Fruit fly (Drosophila melanogaster) whole organism, embryonic: Measurements from ENCODE around the gene CG14309.

Experiments
- Awh ChIP-seq: fragments of 200-800 bp; sonication (Bioruptor generic); IDR thresholded peaks from 2 replicates; pipeline ENCODE4, ENCODE4 v1.3.6; 2022; ENCODE audit warnings: missing biosample characterization, missing genetic modification characterization
- Bteb2 ChIP-seq: fragments of 200-800 bp; sonication (Bioruptor generic); optimal IDR thresholded peaks from 2 replicates; lab custom pipeline; 2016; ENCODE audit warnings: missing biosample characterization, missing genetic modification characterization
- CG11695 ChIP-seq: fragments of 200-800 bp; sonication (Bioruptor generic); IDR thresholded peaks from 3 replicates; pipeline ENCODE4 v1.3.6; 2022; ENCODE audit warnings: missing biosample characterization, missing genetic modification characterization
- CG13894 ChIP-seq: fragments of 200-800 bp; sonication (Bioruptor generic); optimal IDR thresholded peaks from 3 replicates; lab custom pipeline; 2018; ENCODE audit warnings: missing biosample characterization, mild to moderate bottlenecking, missing genetic modification characterization, moderate library complexity
- CG15011 ChIP-seq: fragments of 200-800 bp; sonication (Bioruptor generic); optimal IDR thresholded peaks from 3 replicates; lab custom pipeline; 2018; ENCODE audit warnings: missing biosample characterization, mild to moderate bottlenecking, missing genetic modification characterization
- CG15696 ChIP-seq: fragments of 200-800 bp; sonication (Bioruptor generic); optimal IDR thresholded peaks from 2 replicates; lab custom pipeline; 2019; ENCODE audit warnings: missing biosample characterization, mild to moderate bottlenecking, missing genetic modification characterization, moderate library complexity
- CG17912 ChIP-seq: fragments of 200-800 bp; sonication (Bioruptor generic); optimal IDR thresholded peaks from 2 replicates; lab custom pipeline; 2018; ENCODE audit warnings: missing biosample characterization, mild to moderate bottlenecking, missing genetic modification characterization
- CG18011 ChIP-seq: fragments of 200-800 bp; sonication (Bioruptor generic); optimal IDR thresholded peaks from 2 replicates; lab custom pipeline; 2017; ENCODE audit warnings: missing biosample characterization, missing genetic modification characterization, mild to moderate bottlenecking, moderate library complexity, missing genotype
- CG30403 ChIP-seq: fragments of 200-800 bp; sonication (Bioruptor generic); optimal IDR thresholded peaks from 3 replicates; lab custom pipeline; 2016; ENCODE audit warnings: missing biosample characterization, missing genetic modification characterization
- CG3065 ChIP-seq: fragments of 200-800 bp; sonication (Bioruptor generic); optimal IDR thresholded peaks from 2 replicates; lab custom pipeline; 2016; ENCODE audit warnings: missing biosample characterization, missing genetic modification characterization
- CG34224 ChIP-seq: fragments of 200-800 bp; sonication (Bioruptor generic); IDR thresholded peaks from 3 replicates; pipeline ENCODE4 v1.3.6; 2022; ENCODE audit warnings: missing biosample characterization, missing genetic modification characterization; ENCODE audit not compliant: partially characterized antibody
- CG3995 ChIP-seq: fragments of 200-800 bp; sonication (Bioruptor generic); optimal IDR thresholded peaks from 3 replicates; lab custom pipeline; 2016; ENCODE audit warnings: missing biosample characterization, missing genetic modification characterization
- CG4424 ChIP-seq: fragments of 200-800 bp; sonication (Bioruptor generic); optimal IDR thresholded peaks from 3 replicates; lab custom pipeline; 2016; ENCODE audit warnings: missing biosample characterization, missing genetic modification characterization
- CG6272 ChIP-seq: fragments of 200-800 bp; sonication (Bioruptor generic); IDR thresholded peaks from 2 replicates; pipeline ENCODE4 v1.3.6; 2022; ENCODE audit warnings: missing biosample characterization, missing genetic modification characterization
- CG7271 ChIP-seq: fragments of 200-800 bp; sonication (Bioruptor generic); optimal IDR thresholded peaks from 2 replicates; lab custom pipeline; 2018; ENCODE audit warnings: missing biosample characterization, mild to moderate bottlenecking, missing genetic modification characterization, moderate library complexity
- Deaf1 ChIP-seq: fragments of 200-800 bp; optimal IDR thresholded peaks from 3 replicates; lab custom pipeline; 2019; ENCODE audit warnings: missing biosample characterization, mild to moderate bottlenecking, missing genetic modification characterization, moderate library complexity
- Dip2 ChIP-seq: fragments of 200-800 bp; sonication (Bioruptor generic); IDR thresholded peaks from 2 replicates; pipeline ENCODE4 v1.3.6; 2022; ENCODE audit warnings: missing biosample characterization, missing genetic modification characterization
- Doc3 ChIP-seq: fragments of 200-800 bp; sonication (Bioruptor generic); IDR thresholded peaks from 3 replicates; pipeline ENCODE4 v1.3.6; 2022; ENCODE audit warnings: missing biosample characterization, missing genetic modification characterization; ENCODE audit not compliant: partially characterized antibody
- Dp ChIP-seq: fragments of 200-800 bp; sonication (Bioruptor generic); optimal IDR thresholded peaks from 2 replicates; lab custom pipeline; 2018; ENCODE audit warnings: missing biosample characterization, mild to moderate bottlenecking, missing genetic modification characterization, moderate library complexity
- Dref ChIP-seq: fragments of 200-800 bp; sonication (Bioruptor generic); IDR thresholded peaks from 2 replicates; pipeline ENCODE4 v1.3.6; 2022; ENCODE audit warnings: missing biosample characterization, missing genetic modification characterization
- E2f1 ChIP-seq: fragments of 200-800 bp; sonication (Bioruptor generic); IDR thresholded peaks from 2 replicates; pipeline ENCODE4 v1.3.6; 2022; ENCODE audit warnings: missing biosample characterization, missing genetic modification characterization
- E2f2 ChIP-seq: fragments of 200-800 bp; sonication (Bioruptor generic); IDR thresholded peaks from 2 replicates; pipeline ENCODE4 v1.3.6; 2022; ENCODE audit warnings: missing biosample characterization, missing genetic modification characterization
- Fer3 ChIP-seq: fragments of 200-800 bp; sonication (Bioruptor generic); optimal IDR thresholded peaks from 2 replicates; lab custom pipeline; 2018; ENCODE audit warnings: missing biosample characterization, mild to moderate bottlenecking, missing genetic modification characterization, moderate library complexity
- Hand ChIP-seq: fragments of 200-800 bp; sonication (Bioruptor generic); optimal IDR thresholded peaks from 2 replicates; lab custom pipeline; 2017; ENCODE audit warnings: mild to moderate bottlenecking, missing biosample characterization, missing genetic modification reagents, missing genetic modification characterization
- Hey ChIP-seq: fragments of 200-800 bp; sonication (Bioruptor generic); optimal IDR thresholded peaks from 3 replicates; lab custom pipeline; 2018; ENCODE audit warnings: missing biosample characterization, mild to moderate bottlenecking, missing genetic modification characterization
- Hr3 ChIP-seq: fragments of 200-800 bp; sonication (Bioruptor generic); optimal IDR thresholded peaks from 3 replicates; lab custom pipeline; 2016; ENCODE audit warnings: missing biosample characterization, missing genetic modification characterization
- NFAT ChIP-seq: fragments of 200-800 bp; sonication (Bioruptor generic); IDR thresholded peaks from 2 replicates; pipeline ENCODE4 v1.3.6; 2022; ENCODE audit warnings: missing biosample characterization, missing genetic modification characterization
- Pdp1 ChIP-seq, 2 experiments: fragments of 200-800 bp; sonication (Bioruptor generic); optimal IDR thresholded peaks; 3 replicates each; lab custom pipeline; 2016; ENCODE audit warnings: missing biosample characterization in 2 of 2, missing genetic modification characterization in 2 of 2, mild to moderate bottlenecking in 1 of 2, moderate library complexity in 1 of 2
- Ptx1 ChIP-seq: fragments of 200-800 bp; sonication (Bioruptor generic); IDR thresholded peaks from 2 replicates; pipeline ENCODE4 v1.3.6; 2022; ENCODE audit warnings: missing biosample characterization, missing genetic modification characterization
- Taf1 ChIP-seq: fragments of 200-800 bp; sonication (Bioruptor generic); IDR thresholded peaks from 2 replicates; pipeline ENCODE4 v1.3.6; 2022; ENCODE audit warnings: missing biosample characterization, missing genetic modification characterization
- bigmax ChIP-seq: fragments of 200-800 bp; sonication (Bioruptor generic); optimal IDR thresholded peaks from 2 replicates; lab custom pipeline; 2018; ENCODE audit warnings: missing biosample characterization, mild to moderate bottlenecking, missing genetic modification characterization
- danr ChIP-seq: fragments of 200-800 bp; sonication (Bioruptor generic); IDR thresholded peaks from 2 replicates; pipeline ENCODE4 v1.3.6; 2022; ENCODE audit warnings: missing biosample characterization, missing genetic modification characterization
- eyg ChIP-seq: fragments of 200-800 bp; sonication (Bioruptor generic); optimal IDR thresholded peaks from 3 replicates; lab custom pipeline; 2016; ENCODE audit warnings: missing biosample characterization, missing genetic modification characterization
- fd64A ChIP-seq: fragments of 200-800 bp; sonication (Bioruptor generic); optimal IDR thresholded peaks from 3 replicates; lab custom pipeline; 2018; ENCODE audit warnings: missing biosample characterization, mild to moderate bottlenecking, missing genetic modification characterization
- gce ChIP-seq: fragments of 200-800 bp; sonication (Bioruptor generic); IDR thresholded peaks from 3 replicates; pipeline ENCODE4 v1.3.6; 2022; ENCODE audit warnings: missing biosample characterization, missing genetic modification characterization
- gsb ChIP-seq: fragments of 200-800 bp; sonication (Bioruptor generic); IDR thresholded peaks from 2 replicates; pipeline ENCODE4 v1.3.6; 2022; ENCODE audit warnings: missing biosample characterization, missing genetic modification characterization
- lmd ChIP-seq: fragments of 200-800 bp; sonication (Bioruptor generic); IDR thresholded peaks from 2 replicates; pipeline ENCODE4 v1.3.6; 2022; ENCODE audit warnings: missing biosample characterization, missing genetic modification characterization
- nerfin-2 ChIP-seq: fragments of 200-800 bp; sonication (Bioruptor generic); IDR thresholded peaks from 2 replicates; pipeline ENCODE4 v1.3.6; 2022; ENCODE audit warnings: missing biosample characterization, missing genetic modification characterization; ENCODE audit not compliant: partially characterized antibody
- oc ChIP-seq: fragments of 200-800 bp; sonication (Bioruptor generic); optimal IDR thresholded peaks from 2 replicates; lab custom pipeline; 2018; ENCODE audit warnings: missing biosample characterization, mild to moderate bottlenecking, missing genetic modification characterization, moderate library complexity
- odd ChIP-seq: fragments of 200-800 bp; sonication (Bioruptor generic); optimal IDR thresholded peaks from 2 replicates; lab custom pipeline; 2017; ENCODE audit warnings: missing biosample characterization, mild to moderate bottlenecking, missing genetic modification characterization
- pho ChIP-seq: fragments of 200-800 bp; sonication (Bioruptor generic); optimal IDR thresholded peaks from 2 replicates; lab custom pipeline; 2016; ENCODE audit warnings: missing biosample characterization, missing genetic modification characterization
- ranshi ChIP-seq: fragments of 200-800 bp; sonication (Bioruptor generic); IDR thresholded peaks from 2 replicates; pipeline ENCODE4 v1.3.6; 2022; ENCODE audit warnings: missing biosample characterization, missing genetic modification characterization
- row ChIP-seq: fragments of 200-800 bp; sonication (Bioruptor generic); IDR thresholded peaks from 3 replicates; pipeline ENCODE4 v1.3.6; 2022; ENCODE audit warnings: missing biosample characterization, missing genetic modification characterization
- sim ChIP-seq: fragments of 200-800 bp; sonication (Bioruptor generic); IDR thresholded peaks from 2 replicates; pipeline ENCODE4 v1.3.6; 2022; ENCODE audit warnings: missing biosample characterization, missing genetic modification characterization
- sisA ChIP-seq: fragments of 200-800 bp; sonication (Bioruptor generic); IDR thresholded peaks from 2 replicates; pipeline ENCODE4 v1.3.6; 2022; ENCODE audit warnings: missing biosample characterization, missing genetic modification characterization
- so ChIP-seq: fragments of 200-800 bp; sonication (Bioruptor generic); IDR thresholded peaks from 3 replicates; pipeline ENCODE4 v1.3.6; 2022; ENCODE audit warnings: missing biosample characterization, missing genetic modification characterization
- ssp ChIP-seq: fragments of 200-800 bp; sonication (Bioruptor generic); IDR thresholded peaks from 2 replicates; pipeline ENCODE4 v1.3.6; 2022; ENCODE audit warnings: missing biosample characterization, missing genetic modification characterization
- tna ChIP-seq: fragments of 200-800 bp; sonication (Bioruptor generic); IDR thresholded peaks from 2 replicates; pipeline ENCODE4 v1.3.6; 2022; ENCODE audit warnings: missing biosample characterization, missing genetic modification characterization; ENCODE audit not compliant: partially characterized antibody
- tup ChIP-seq: fragments of 200-800 bp; sonication (Bioruptor generic); optimal IDR thresholded peaks from 2 replicates; lab custom pipeline; 2016; ENCODE audit warnings: missing biosample characterization, mild to moderate bottlenecking, missing genetic modification characterization, moderate library complexity

CG14309 gene

dm6 chr3R:18396801-18397604 is 12.1 kb upstream of the CG14309 start, which contains the start of gene Vti1b (continued):
- peak; percentile 92 for TF ChIP-seq Hr3 (GFP tag; lab: Kevin White, UChicago)
- peak; percentile 85 for TF ChIP-seq odd (GFP tag; lab: Kevin White, UChicago)
- TF ChIP-seq Hey (tag; lab: Kevin White, UChicago), result peak; percentile 0
- TF ChIP-seq Dip2 (GFP tag; lab: Robert Waterston, UW), result no peak
- TF ChIP-seq danr (GFP tag; lab: Robert Waterston, UW), result peak; percentile 88
- no peak; the same call in 2 of the 3 replicates for TF ChIP-seq Doc3 (GFP tag; lab: Robert Waterston, UW)
- TF ChIP-seq oc (tag; lab: Kevin White, UChicago), result peak; percentile 98
- TF ChIP-seq eyg, result peak; percentile 72
- TF ChIP-seq bigmax, result peak; percentile 18
- TF ChIP-seq Taf1 (GFP tag; lab: Robert Waterston, UW), result peak; percentile 87
- TF ChIP-seq Pdp1 (GFP tag; optimal IDR thresholded peaks at IDR 0.05; lab: Kevin White, UChicago), result peak; percentile 86 to 94
- peak; percentile 82 for TF ChIP-seq Hand
- peak; percentile 87 for TF ChIP-seq CG3065 (GFP tag; lab: Kevin White, UChicago)
- TF ChIP-seq E2f2 (GFP tag; lab: Robert Waterston, UW), result peak; percentile 74
- TF ChIP-seq fd64A (GFP tag; lab: Kevin White, UChicago), result peak; percentile 86
- peak; percentile 98 for TF ChIP-seq row
- no peak for TF ChIP-seq nerfin-2
- peak; percentile 97 for TF ChIP-seq Ptx1 (GFP tag; lab: Robert Waterston, UW)
- peak; percentile 47 for TF ChIP-seq CG34224 (GFP tag; lab: Robert Waterston, UW)
- peak; percentile 24; the same call in 1 of the 2 replicates for TF ChIP-seq Dref (GFP tag; lab: Robert Waterston, UW)
- TF ChIP-seq Fer3, result peak; percentile 93
- TF ChIP-seq ranshi (GFP tag; lab: Robert Waterston, UW), result peak; percentile 92
- TF ChIP-seq lmd (GFP tag; lab: Robert Waterston, UW), result peak; percentile 94
- peak; percentile 71 for TF ChIP-seq Deaf1 (tag; lab: Kevin White, UChicago)
- peak; percentile 96 for TF ChIP-seq sisA (GFP tag; lab: Robert Waterston, UW)
- TF ChIP-seq tup, result peak; percentile 79
- TF ChIP-seq Dp, result no peak
- TF ChIP-seq Awh (GFP tag; lab: Robert Waterston, UW), result peak; percentile 84
- TF ChIP-seq CG3995 (GFP tag; lab: Kevin White, UChicago), result peak; percentile 63
- peak; percentile 85 for TF ChIP-seq NFAT (GFP tag; lab: Robert Waterston, UW)
- TF ChIP-seq CG17912 (GFP tag; lab: Kevin White, UChicago), result peak; percentile 60
- peak; percentile 70 for TF ChIP-seq CG7271 (tag; lab: Kevin White, UChicago)
- TF ChIP-seq Bteb2 (GFP tag; lab: Kevin White, UChicago), result peak; percentile 90
- peak; percentile 76 for TF ChIP-seq CG15696 (tag; lab: Kevin White, UChicago)
- TF ChIP-seq CG4424 (GFP tag; lab: Kevin White, UChicago), result peak; percentile 96
- peak; percentile 90 for TF ChIP-seq E2f1 (GFP tag; lab: Robert Waterston, UW)
- TF ChIP-seq tna, result no peak
- TF ChIP-seq CG13894 (tag; lab: Kevin White, UChicago), result peak; percentile 33
- TF ChIP-seq so (GFP tag; lab: Robert Waterston, UW), result peak; percentile 93
- TF ChIP-seq CG15011 (GFP tag; lab: Kevin White, UChicago), result peak; percentile 85
- peak; percentile 91 for TF ChIP-seq pho (GFP tag; lab: Kevin White, UChicago)
- peak; percentile 95 for TF ChIP-seq CG30403 (GFP tag; lab: Kevin White, UChicago)
- TF ChIP-seq sim (GFP tag; lab: Robert Waterston, UW), result peak; percentile 73
- TF ChIP-seq gsb (GFP tag; lab: Robert Waterston, UW), result peak; percentile 74
- peak; percentile 87 for TF ChIP-seq ssp (GFP tag; lab: Robert Waterston, UW)
- TF ChIP-seq CG18011, result peak; percentile 73
- TF ChIP-seq gce (GFP tag; lab: Robert Waterston, UW), result peak; percentile 93
- peak; percentile 91 for TF ChIP-seq CG11695 (GFP tag; lab: Robert Waterston, UW)
- peak; percentile 88 for TF ChIP-seq CG6272 (GFP tag; lab: Robert Waterston, UW)
